Fruit fly (Drosophila melanogaster) whole organism, embryonic: ENCODE measurements around the gene Arp10.

Experiments
- Ada2b ChIP-seq: fragments of 200-800 bp; sonication (Bioruptor generic); IDR thresholded peaks from 2 replicates; pipeline ENCODE4 v1.3.6; 2022; ENCODE audit warnings: missing biosample characterization, missing genetic modification characterization
- Aef1 ChIP-seq: fragments of 200-800 bp; sonication (Bioruptor generic); IDR thresholded peaks from 3 replicates; pipeline ENCODE4 v1.3.6; 2022; ENCODE audit warnings: missing biosample characterization, missing genetic modification characterization
- B-H1 ChIP-seq: fragments of 200-800 bp; sonication (Bioruptor generic); IDR thresholded peaks from 3 replicates; pipeline ENCODE4 v1.3.6; 2022; ENCODE audit warnings: missing biosample characterization, missing genetic modification characterization
- Bteb2 ChIP-seq: fragments of 200-800 bp; sonication (Bioruptor generic); optimal IDR thresholded peaks from 2 replicates; lab custom pipeline; 2016; ENCODE audit warnings: missing biosample characterization, missing genetic modification characterization
- CG10959 ChIP-seq: fragments of 200-800 bp; sonication (Bioruptor generic); IDR thresholded peaks from 2 replicates; pipeline ENCODE4 v1.3.6; 2022; ENCODE audit warnings: missing biosample characterization, missing genetic modification characterization
- CG11696 ChIP-seq: fragments of 200-800 bp; sonication (Bioruptor generic); IDR thresholded peaks from 2 replicates; pipeline ENCODE4 v1.3.6; 2022; ENCODE audit warnings: missing biosample characterization, missing genetic modification characterization
- CG12299 ChIP-seq: fragments of 200-800 bp; sonication (Bioruptor generic); optimal IDR thresholded peaks from 2 replicates; lab custom pipeline; 2018; ENCODE audit warnings: missing biosample characterization, mild to moderate bottlenecking, missing genetic modification characterization
- CG1233 ChIP-seq: fragments of 200-800 bp; sonication (Bioruptor generic); optimal IDR thresholded peaks from 4 replicates; lab custom pipeline; 2018; ENCODE audit warnings: missing biosample characterization, mild to moderate bottlenecking, missing genetic modification characterization
- CG13775 ChIP-seq: fragments of 200-800 bp; sonication (Bioruptor generic); optimal IDR thresholded peaks from 3 replicates; lab custom pipeline; 2017; ENCODE audit warnings: missing biosample characterization, mild to moderate bottlenecking, missing genetic modification characterization
- CG15011 ChIP-seq: fragments of 200-800 bp; sonication (Bioruptor generic); optimal IDR thresholded peaks from 3 replicates; lab custom pipeline; 2018; ENCODE audit warnings: missing biosample characterization, mild to moderate bottlenecking, missing genetic modification characterization
- CG15269 ChIP-seq: fragments of 200-800 bp; sonication (Bioruptor generic); optimal IDR thresholded peaks from 2 replicates; lab custom pipeline; 2018; ENCODE audit warnings: missing biosample characterization, mild to moderate bottlenecking, missing genetic modification characterization, moderate library complexity
- CG30020 ChIP-seq: fragments of 200-800 bp; optimal IDR thresholded peaks from 2 replicates; lab custom pipeline; 2019; ENCODE audit warnings: missing biosample characterization, mild to moderate bottlenecking, missing genetic modification characterization, moderate library complexity
- CG3065 ChIP-seq: fragments of 200-800 bp; sonication (Bioruptor generic); optimal IDR thresholded peaks from 2 replicates; lab custom pipeline; 2016; ENCODE audit warnings: missing biosample characterization, missing genetic modification characterization
- CG33213 ChIP-seq: fragments of 200-800 bp; sonication (Bioruptor generic); optimal IDR thresholded peaks from 3 replicates; lab custom pipeline; 2016; ENCODE audit warnings: missing biosample characterization, missing genetic modification characterization
- CG4404 ChIP-seq: fragments of 200-800 bp; sonication (Bioruptor generic); IDR thresholded peaks from 2 replicates; pipeline ENCODE4 v1.3.6; 2022; ENCODE audit warnings: missing biosample characterization, missing genetic modification characterization
- CG7786 ChIP-seq: fragments of 200-800 bp; sonication (Bioruptor generic); optimal IDR thresholded peaks from 2 replicates; lab custom pipeline; 2016; ENCODE audit warnings: missing biosample characterization, missing genetic modification characterization
- CG8281 ChIP-seq: fragments of 200-800 bp; sonication (Bioruptor generic); optimal IDR thresholded peaks from 2 replicates; lab custom pipeline; 2018; ENCODE audit warnings: missing biosample characterization, mild to moderate bottlenecking, missing genetic modification characterization, moderate library complexity
- CHES-1-like ChIP-seq: fragments of 200-800 bp; sonication (Bioruptor generic); optimal IDR thresholded peaks from 2 replicates; lab custom pipeline; 2016; ENCODE audit warnings: missing biosample characterization, missing genetic modification characterization
- Deaf1 ChIP-seq: fragments of 200-800 bp; optimal IDR thresholded peaks from 3 replicates; lab custom pipeline; 2019; ENCODE audit warnings: missing biosample characterization, mild to moderate bottlenecking, missing genetic modification characterization, moderate library complexity
- Hmr ChIP-seq: fragments of 200-800 bp; sonication (Bioruptor generic); optimal IDR thresholded peaks from 3 replicates; lab custom pipeline; 2017; ENCODE audit warnings: mild to moderate bottlenecking, missing biosample characterization, missing genetic modification reagents, missing genetic modification characterization
- Hr78 ChIP-seq, 2 experiments: fragments of 200-800 bp in 1 of 2; fragments of >200 bp in 1 of 2; sonication (Bioruptor generic) in 1 of 2; optimal IDR thresholded peaks; 2 replicates each; lab custom pipeline; 2017 to 2019; ENCODE audit warnings: missing biosample characterization in 2 of 2, missing genetic modification characterization in 2 of 2, mild to moderate bottlenecking in 1 of 2, moderate library complexity in 1 of 2
- Lhr ChIP-seq: fragments of 200-800 bp; sonication (Bioruptor generic); optimal IDR thresholded peaks from 3 replicates; lab custom pipeline; 2017; ENCODE audit warnings: mild to moderate bottlenecking, missing biosample characterization, missing genetic modification reagents, missing genetic modification characterization
- Mad ChIP-seq: fragments of 200-800 bp; sonication (Bioruptor generic); optimal IDR thresholded peaks from 2 replicates; lab custom pipeline; 2016; ENCODE audit warnings: missing biosample characterization, missing genetic modification characterization
- Nf-YC ChIP-seq: fragments of 200-800 bp; optimal IDR thresholded peaks from 3 replicates; lab custom pipeline; 2019; ENCODE audit warnings: missing biosample characterization, mild to moderate bottlenecking, missing genetic modification characterization, moderate library complexity
- Oli ChIP-seq: fragments of 200-800 bp; sonication (Bioruptor generic); optimal IDR thresholded peaks from 2 replicates; lab custom pipeline; 2018; ENCODE audit warnings: missing biosample characterization, mild to moderate bottlenecking, missing genetic modification characterization, moderate library complexity
- Opbp ChIP-seq: fragments of 200-800 bp; sonication (Bioruptor generic); IDR thresholded peaks from 3 replicates; pipeline ENCODE4 v1.3.6; 2022; ENCODE audit warnings: missing biosample characterization, missing genetic modification characterization; ENCODE audit not compliant: partially characterized antibody
- PHDP ChIP-seq: fragments of 200-800 bp; sonication (Bioruptor generic); optimal IDR thresholded peaks from 3 replicates; lab custom pipeline; 2018; ENCODE audit warnings: missing biosample characterization, mild to moderate bottlenecking, missing genetic modification characterization, moderate library complexity
- Pdp1 ChIP-seq, 2 experiments: fragments of 200-800 bp; sonication (Bioruptor generic); optimal IDR thresholded peaks; 3 replicates each; lab custom pipeline; 2016; ENCODE audit warnings: missing biosample characterization in 2 of 2, missing genetic modification characterization in 2 of 2, mild to moderate bottlenecking in 1 of 2, moderate library complexity in 1 of 2
- Ptx1 ChIP-seq: fragments of 200-800 bp; sonication (Bioruptor generic); IDR thresholded peaks from 2 replicates; pipeline ENCODE4 v1.3.6; 2022; ENCODE audit warnings: missing biosample characterization, missing genetic modification characterization
- Sin3A ChIP-seq: fragments of >200 bp; optimal IDR thresholded peaks from 2 replicates; lab custom pipeline; 2018
- Vsx1 ChIP-seq: fragments of 200-800 bp; sonication (Bioruptor generic); optimal IDR thresholded peaks from 2 replicates; lab custom pipeline; 2017; ENCODE audit warnings: missing biosample characterization, mild to moderate bottlenecking, missing genetic modification characterization, missing genetic modification reagents
- ab ChIP-seq: fragments of 200-800 bp; sonication (Bioruptor generic); optimal IDR thresholded peaks from 2 replicates; lab custom pipeline; 2016; ENCODE audit warnings: missing biosample characterization, missing genetic modification characterization
- ac ChIP-seq: fragments of 200-800 bp; sonication (Bioruptor generic); optimal IDR thresholded peaks from 3 replicates; lab custom pipeline; 2017; ENCODE audit warnings: missing biosample characterization, mild to moderate bottlenecking, missing genetic modification characterization
- bowl ChIP-seq: fragments of 200-800 bp; sonication (Bioruptor generic); IDR thresholded peaks from 2 replicates; pipeline ENCODE4 v1.3.6; 2022; ENCODE audit warnings: missing biosample characterization, missing genetic modification characterization
- caup ChIP-seq: fragments of 200-800 bp; sonication (Bioruptor generic); optimal IDR thresholded peaks from 3 replicates; lab custom pipeline; 2017; ENCODE audit warnings: missing biosample characterization, mild to moderate bottlenecking, missing genetic modification characterization, moderate library complexity; ENCODE audit not compliant: severe bottlenecking
- chm ChIP-seq: fragments of 200-800 bp; sonication (Bioruptor generic); IDR thresholded peaks from 2 replicates; pipeline ENCODE4 v1.3.6; 2022; ENCODE audit warnings: missing biosample characterization, missing genetic modification characterization
- dan ChIP-seq: fragments of 200-800 bp; sonication (Bioruptor generic); IDR thresholded peaks from 2 replicates; pipeline ENCODE4 v1.3.6; 2022; ENCODE audit warnings: missing biosample characterization, missing genetic modification characterization
- emc ChIP-seq: fragments of 200-800 bp; sonication (Bioruptor generic); optimal IDR thresholded peaks from 2 replicates; lab custom pipeline; 2016; ENCODE audit warnings: missing biosample characterization, missing genetic modification characterization
- fd96Cb ChIP-seq: fragments of 200-800 bp; sonication (Bioruptor generic); optimal IDR thresholded peaks from 2 replicates; lab custom pipeline; 2018; ENCODE audit warnings: missing biosample characterization, mild to moderate bottlenecking, missing genetic modification characterization, moderate library complexity
- gsb ChIP-seq: fragments of 200-800 bp; sonication (Bioruptor generic); IDR thresholded peaks from 2 replicates; pipeline ENCODE4 v1.3.6; 2022; ENCODE audit warnings: missing biosample characterization, missing genetic modification characterization
- hbn ChIP-seq: fragments of 200-800 bp; sonication (Bioruptor generic); IDR thresholded peaks from 2 replicates; pipeline ENCODE4 v1.3.6; 2022; ENCODE audit warnings: missing biosample characterization, missing genetic modification characterization; ENCODE audit not compliant: partially characterized antibody
- kay ChIP-seq: fragments of 200-800 bp; sonication (Bioruptor generic); optimal IDR thresholded peaks from 2 replicates; lab custom pipeline; 2016; ENCODE audit warnings: missing biosample characterization, missing genetic modification characterization
- ken ChIP-seq: fragments of 200-800 bp; sonication (Bioruptor generic); IDR thresholded peaks from 3 replicates; pipeline ENCODE4 v1.3.6; 2022; ENCODE audit warnings: missing biosample characterization, missing genetic modification characterization
- lab ChIP-seq: fragments of 200-800 bp; sonication (Bioruptor generic); optimal IDR thresholded peaks from 3 replicates; lab custom pipeline; 2017; ENCODE audit warnings: missing biosample characterization, missing genetic modification characterization, mild to moderate bottlenecking, moderate library complexity, missing genetic modification reagents
- lola ChIP-seq, 3 experiments: fragments of >200 bp in 2 of 3; fragments of 200-800 bp in 1 of 3; sonication (Bioruptor generic) in 1 of 3; optimal IDR thresholded peaks; 2 replicates each; lab custom pipeline; 2017 to 2019; ENCODE audit warnings: missing biosample characterization in 3 of 3, missing genetic modification characterization in 3 of 3, mild to moderate bottlenecking in 1 of 3, moderate library complexity in 1 of 3
- p53 ChIP-seq: fragments of 200-800 bp; sonication (Bioruptor generic); optimal IDR thresholded peaks from 2 replicates; lab custom pipeline; 2016; ENCODE audit warnings: missing biosample characterization, missing genetic modification characterization
- peb ChIP-seq: fragments of 200-800 bp; sonication (Bioruptor generic); IDR thresholded peaks from 2 replicates; pipeline ENCODE4 v1.3.6; 2022; ENCODE audit warnings: missing biosample characterization, missing genetic modification characterization
- pfk ChIP-seq: fragments of 200-800 bp; sonication (Bioruptor generic); optimal IDR thresholded peaks from 2 replicates; lab custom pipeline; 2018; ENCODE audit warnings: missing biosample characterization, mild to moderate bottlenecking, missing genetic modification characterization, moderate library complexity
- trem ChIP-seq: fragments of 200-800 bp; optimal IDR thresholded peaks from 3 replicates; lab custom pipeline; 2019; ENCODE audit warnings: missing biosample characterization, mild to moderate bottlenecking, missing genetic modification characterization, moderate library complexity
- twi ChIP-seq: fragments of 200-800 bp; optimal IDR thresholded peaks from 2 replicates; lab custom pipeline; 2019; ENCODE audit warnings: missing biosample characterization, mild to moderate bottlenecking, missing genetic modification characterization, moderate library complexity

The Arp10 gene

DNA sequence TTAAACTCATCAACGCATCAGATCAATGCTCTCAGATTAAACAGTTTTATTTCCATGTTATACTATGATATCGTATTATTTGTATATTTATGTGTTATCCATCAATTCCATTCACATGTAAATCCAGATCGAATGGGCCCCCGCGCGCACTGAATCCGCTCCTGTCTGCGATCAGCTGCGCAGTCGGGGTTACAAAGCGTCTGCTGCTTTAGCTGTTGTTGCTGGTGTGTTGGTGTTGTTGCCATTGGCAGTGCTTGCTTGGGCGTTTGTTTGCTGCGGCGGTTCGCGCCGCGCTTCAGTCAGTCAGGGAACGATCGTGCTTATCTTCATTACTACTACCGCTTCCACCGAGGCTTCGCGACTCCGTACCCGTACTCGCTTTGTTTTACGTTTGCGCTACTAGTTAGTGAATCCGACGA lies 21.0 kb upstream of the Arp10 start, which contains the start of gene Zw (continued):
- peak in 1 of 3 experiments; percentile 22 for TF ChIP-seq lola (GFP tag; optimal IDR thresholded peaks at IDR 0.05; lab: Kevin White, UChicago)
- TF ChIP-seq lab (GFP tag; lab: Kevin White, UChicago): peak; percentile 29
- no peak for TF ChIP-seq kay (GFP tag; lab: Kevin White, UChicago)
- TF ChIP-seq dan: 0 out of 2 replicates have a peak, but pooled peaks have one; percentile 8
- no peak for TF ChIP-seq Hr78 (GFP tag; optimal IDR thresholded peaks at IDR 0.05; lab: Kevin White, UChicago)
- TF ChIP-seq Deaf1 (tag; lab: Kevin White, UChicago): peak; percentile 65
- TF ChIP-seq Aef1 (GFP tag; lab: Robert Waterston, UW): peak; percentile 72
- peak; percentile 27 for TF ChIP-seq Hmr (GFP tag; lab: Kevin White, UChicago)
- peak; percentile 55; the same call in 1 of the 3 replicates for TF ChIP-seq ken
- peak; percentile 4 for TF ChIP-seq CG33213
- no peak for TF ChIP-seq CG11696 (GFP tag; lab: Robert Waterston, UW)
- no peak for TF ChIP-seq CG8281
- peak; percentile 29; the same call in 1 of the 3 replicates for TF ChIP-seq B-H1 (GFP tag; lab: Robert Waterston, UW)
- no peak for TF ChIP-seq ac (GFP tag; lab: Kevin White, UChicago)
- peak; percentile 50 for TF ChIP-seq CG4404 (GFP tag; lab: Robert Waterston, UW)
- TF ChIP-seq PHDP (tag; lab: Kevin White, UChicago): peak; percentile 19
- TF ChIP-seq Oli (tag; lab: Kevin White, UChicago): peak; percentile 33
- no peak for TF ChIP-seq Vsx1 (GFP tag; lab: Kevin White, UChicago)
- TF ChIP-seq peb: no peak
- TF ChIP-seq Lhr (GFP tag; lab: Kevin White, UChicago): no peak
- TF ChIP-seq CG3065: no peak
- no peak for TF ChIP-seq emc (GFP tag; lab: Kevin White, UChicago)
- peak; percentile 80 for TF ChIP-seq Opbp (GFP tag; lab: Robert Waterston, UW)
- no peak for TF ChIP-seq CG13775 (GFP tag; lab: Kevin White, UChicago)
- TF ChIP-seq Mad (GFP tag; lab: Kevin White, UChicago): no peak
- peak; percentile 48; the same call in 1 of the 2 replicates for TF ChIP-seq Ada2b (GFP tag; lab: Robert Waterston, UW)
- peak; percentile 20 for TF ChIP-seq trem (tag; lab: Kevin White, UChicago)
- no peak for TF ChIP-seq CG12299 (tag; lab: Kevin White, UChicago)
- peak; percentile 73 for TF ChIP-seq Ptx1 (GFP tag; lab: Robert Waterston, UW)
- peak; percentile 7 for TF ChIP-seq CG1233 (GFP tag; lab: Kevin White, UChicago)
- TF ChIP-seq Pdp1 (GFP tag; optimal IDR thresholded peaks at IDR 0.05; lab: Kevin White, UChicago): peak; percentile 38 to 43
- TF ChIP-seq Sin3A (lab: Kevin White, UChicago): no peak
- TF ChIP-seq Nf-YC (tag; lab: Kevin White, UChicago): peak; percentile 1
- TF ChIP-seq fd96Cb (tag; lab: Kevin White, UChicago): peak; percentile 25
- TF ChIP-seq gsb (GFP tag; lab: Robert Waterston, UW): peak; percentile 21; the same call in 1 of the 2 replicates
- TF ChIP-seq pfk (GFP tag; lab: Kevin White, UChicago): no peak
- no peak for TF ChIP-seq hbn (GFP tag; lab: Robert Waterston, UW)
- TF ChIP-seq CHES-1-like (GFP tag; lab: Kevin White, UChicago): no peak
- 0 out of 2 replicates have a peak, but pooled peaks have one; percentile 36 for TF ChIP-seq CG10959 (GFP tag; lab: Robert Waterston, UW)
- no peak for TF ChIP-seq p53 (GFP tag; lab: Kevin White, UChicago)
- peak; percentile 36 for TF ChIP-seq twi
- peak; percentile 52 for TF ChIP-seq CG15269
- TF ChIP-seq ab (GFP tag; lab: Kevin White, UChicago): peak; percentile 6
- no peak for TF ChIP-seq bowl
- no peak for TF ChIP-seq CG30020 (tag; lab: Kevin White, UChicago)
- no peak for TF ChIP-seq chm (GFP tag; lab: Robert Waterston, UW)
- no peak for TF ChIP-seq CG15011 (GFP tag; lab: Kevin White, UChicago)
- TF ChIP-seq CG7786 (GFP tag; lab: Kevin White, UChicago): peak; percentile 49
- TF ChIP-seq Bteb2 (GFP tag; lab: Kevin White, UChicago): no peak
- TF ChIP-seq caup (GFP tag; lab: Kevin White, UChicago): peak; percentile 9
